Fruit fly (Drosophila melanogaster): ENCODE data around the gene CG9686.
A peak's percentile ranks its signal among the peaks of the same experiment; 100 is the strongest.

CG9686 gene

DNA sequence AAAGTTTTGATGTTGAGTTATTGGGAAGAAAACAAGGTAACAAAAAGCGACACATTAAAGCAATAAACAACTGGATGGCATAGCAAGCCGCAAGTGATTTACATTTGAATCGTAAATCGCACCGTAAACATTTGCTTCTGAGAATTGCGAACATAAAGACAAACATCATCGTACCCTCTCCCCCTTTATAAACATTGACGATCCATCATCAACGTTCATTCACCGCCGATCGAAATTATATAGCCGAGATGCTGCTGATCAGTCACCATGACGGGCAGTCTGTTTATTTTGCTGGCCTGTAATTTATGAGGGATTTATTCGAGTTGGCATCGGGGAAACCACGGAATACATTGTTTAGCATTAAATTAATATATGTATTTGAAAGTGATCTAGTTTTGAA is 5.7 kb downstream of the CG9686 start (continued):
- no peak for TF ChIP-seq CG6791 (GFP tag; IDR thresholded peaks at IDR 0.05; ENCODE audit: partially characterized antibody)
- no peak for TF ChIP-seq CG10321 (GFP tag; IDR thresholded peaks at IDR 0.05)
- peak; percentile 2 for TF ChIP-seq CG15269 (tag; optimal IDR thresholded peaks at IDR 0.05)
- no peak for TF ChIP-seq ken (GFP tag; IDR thresholded peaks at IDR 0.05)
- TF ChIP-seq pros (GFP tag; optimal IDR thresholded peaks at IDR 0.05) = no peak
- TF ChIP-seq Hr39 (optimal IDR thresholded peaks at IDR 0.05) = no peak
- TF ChIP-seq CG15601 (tag; optimal IDR thresholded peaks at IDR 0.05) = no peak
- no peak for TF ChIP-seq CG11504 (tag; optimal IDR thresholded peaks at IDR 0.05)
- TF ChIP-seq sima (GFP tag; optimal IDR thresholded peaks at IDR 0.05) = no peak
- no peak for TF ChIP-seq CG10654 (GFP tag; optimal IDR thresholded peaks at IDR 0.05)
- TF ChIP-seq CG1529 (GFP tag; optimal IDR thresholded peaks at IDR 0.05) = no peak
- no peak for TF ChIP-seq CG8765 (GFP tag; IDR thresholded peaks at IDR 0.05)
- no peak for TF ChIP-seq Dad (GFP tag; optimal IDR thresholded peaks at IDR 0.05)
- TF ChIP-seq Oli (tag; optimal IDR thresholded peaks at IDR 0.05) = no peak
- TF ChIP-seq zfh1 (GFP tag; IDR thresholded peaks at IDR 0.05) = no peak
- TF ChIP-seq BtbVII (GFP tag; optimal IDR thresholded peaks at IDR 0.05) = no peak
- TF ChIP-seq al (GFP tag; IDR thresholded peaks at IDR 0.05) = no peak
- no peak for TF ChIP-seq ash1 (GFP tag; optimal IDR thresholded peaks at IDR 0.05)
- TF ChIP-seq disco-r (GFP tag; optimal IDR thresholded peaks at IDR 0.05) = no peak
- no peak for TF ChIP-seq lola (GFP tag; optimal IDR thresholded peaks at IDR 0.05)
- no peak for TF ChIP-seq CG8359 (GFP tag; optimal IDR thresholded peaks at IDR 0.05; ENCODE audit: borderline replicate concordance)
- no peak for TF ChIP-seq CG17802 (tag; optimal IDR thresholded peaks at IDR 0.05)
- TF ChIP-seq mam (GFP tag; optimal IDR thresholded peaks at IDR 0.05) = no peak
- no peak for TF ChIP-seq Awh (GFP tag; IDR thresholded peaks at IDR 0.05)
- no peak for TF ChIP-seq CG4282 (GFP tag; optimal IDR thresholded peaks at IDR 0.05)
- 0 out of 3 replicates have a peak, but pooled peaks have one; percentile 11 for TF ChIP-seq Dbx (GFP tag; IDR thresholded peaks at IDR 0.05)
- TF ChIP-seq corto (GFP tag; optimal IDR thresholded peaks at IDR 0.05) = no peak
- no peak for TF ChIP-seq CG17612 (GFP tag; IDR thresholded peaks at IDR 0.05)

- TF ChIP-seq CTCF (GFP tag; optimal IDR thresholded peaks at IDR 0.05) = peak; percentile 57
- TF ChIP-seq sens (GFP tag) = peak; percentile 32
- no peak for TF ChIP-seq Hmx (GFP tag; optimal IDR thresholded peaks at IDR 0.05)
- no peak for TF ChIP-seq jigr1 (GFP tag; IDR thresholded peaks at IDR 0.05)
Observed at dm6 chrX:9889686-9890085, 10.0 kb downstream of the CG9686 start.

DNA sequence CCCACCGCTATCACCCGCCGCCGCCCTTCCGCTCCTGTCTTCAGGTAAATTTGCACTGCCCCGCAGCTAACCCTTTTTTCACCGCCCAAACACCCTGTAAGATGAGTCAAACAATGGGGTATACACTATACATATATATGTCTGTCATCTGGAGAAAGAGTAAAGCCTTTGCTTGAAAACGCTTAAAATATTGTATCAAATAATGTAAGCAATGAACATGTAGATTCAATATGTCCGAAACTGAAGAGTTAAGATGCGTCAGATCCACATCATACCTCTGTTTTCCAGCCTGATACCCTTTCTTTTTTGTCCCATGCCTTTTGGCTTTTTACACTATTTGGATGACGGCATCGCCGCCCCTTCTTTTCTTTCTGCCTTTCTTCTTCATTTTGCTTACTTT is 13.2 kb downstream of the CG9686 start:
- TF ChIP-seq CG12155 (GFP tag; optimal IDR thresholded peaks at IDR 0.05) = no peak
- TF ChIP-seq lbe (GFP tag; optimal IDR thresholded peaks at IDR 0.05) = no peak
- TF ChIP-seq fd64A (GFP tag; optimal IDR thresholded peaks at IDR 0.05) = no peak
- peak; percentile 10; the same call in 1 of the 2 replicates for TF ChIP-seq danr (GFP tag; IDR thresholded peaks at IDR 0.05)
- peak; percentile 37; the same call in 1 of the 2 replicates for TF ChIP-seq CG9215 (GFP tag; IDR thresholded peaks at IDR 0.05)
- peak; percentile 45 for TF ChIP-seq CG2120 (GFP tag; optimal IDR thresholded peaks at IDR 0.05)
- TF ChIP-seq ab (GFP tag; optimal IDR thresholded peaks at IDR 0.05) = no peak
- peak; percentile 63 for TF ChIP-seq lmd (GFP tag; IDR thresholded peaks at IDR 0.05)
- TF ChIP-seq ttk (GFP tag; IDR thresholded peaks at IDR 0.05) = no peak
- TF ChIP-seq Sox100B (GFP tag; optimal IDR thresholded peaks at IDR 0.05) = no peak
- no peak for TF ChIP-seq CG8478 (optimal IDR thresholded peaks at IDR 0.05)
- 0 out of 2 replicates have a peak, but pooled peaks have one; percentile 20 for TF ChIP-seq E2f2 (GFP tag; IDR thresholded peaks at IDR 0.05)
- TF ChIP-seq Asciz (GFP tag; optimal IDR thresholded peaks at IDR 0.05) = no peak
- TF ChIP-seq Fer3 (tag; optimal IDR thresholded peaks at IDR 0.05) = peak; percentile 34
- no peak for TF ChIP-seq CG18619 (GFP tag; optimal IDR thresholded peaks at IDR 0.05)
- TF ChIP-seq Aef1 (GFP tag; IDR thresholded peaks at IDR 0.05) = peak; percentile 50; the same call in 2 of the 3 replicates
- no peak for TF ChIP-seq CG9797 (GFP tag; optimal IDR thresholded peaks at IDR 0.05)
- peak; percentile 11; the same call in 1 of the 2 replicates for TF ChIP-seq CG31224 (GFP tag; IDR thresholded peaks at IDR 0.05)
- TF ChIP-seq CG16863 (GFP tag; optimal IDR thresholded peaks at IDR 0.05) = no peak
- TF ChIP-seq phol (tag; optimal IDR thresholded peaks at IDR 0.05) = peak; percentile 20
- 0 out of 2 replicates have a peak, but pooled peaks have one; percentile 19 for TF ChIP-seq CG14667 (GFP tag; IDR thresholded peaks at IDR 0.05)

Measured in whole organism, embryonic.